Worm (Caenorhabditis elegans): Measurements from ENCODE around the gene chca-1.
A peak's percentile ranks its signal among the peaks of the same experiment; 100 is the strongest.

The chca-1 gene

ce11 chrIV:9653184-9653583 lies 2.0 kb downstream of the chca-1 start, which contains the start of gene F58G6.3:
Gene F58G6.3 (plus strand): TSS chrIV:9653535.
- TF ChIP-seq dve-1 (tag; optimal IDR thresholded peaks at IDR 0.05; ENCODE audit: insufficient read depth) (peak; percentile 20), php-3 (GFP tag; IDR thresholded peaks at IDR 0.05) (no peak), lsy-2 (tag; optimal IDR thresholded peaks at IDR 0.05) (peak in 1 of 2 experiments; percentile 64), daf-16 (GFP tag; optimal IDR thresholded peaks at IDR 0.05) (no peak), daf-16 (tag; optimal IDR thresholded peaks at IDR 0.05) (peak; percentile 29), pqm-1 (tag; optimal IDR thresholded peaks at IDR 0.05) (peak; percentile 5)

DNA sequence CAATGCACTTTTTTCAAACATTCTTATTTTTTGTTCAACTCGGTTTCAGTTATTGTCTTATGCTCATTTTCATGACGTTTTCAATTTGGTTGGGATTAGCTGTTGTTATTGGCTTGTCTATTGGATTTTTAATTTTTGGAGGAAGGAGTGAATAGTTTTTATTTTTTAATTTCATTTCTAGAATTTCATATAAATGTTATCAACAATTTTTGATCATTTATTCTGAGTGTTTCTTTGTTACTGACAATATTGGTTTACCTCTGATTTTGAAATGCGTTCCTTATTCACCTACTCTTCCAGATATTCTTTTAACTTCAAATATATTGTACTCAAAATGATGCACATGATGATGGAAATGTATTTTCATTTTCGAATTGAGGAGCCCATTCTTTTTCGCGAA lies 2.8 kb downstream of the chca-1 start, which contains the start of gene F58G6.7:
TSS of gene F58G6.7 (plus strand) at position 301 of the 400 bp plus-strand sequence.
- TF ChIP-seq nhr-111 (GFP tag; optimal IDR thresholded peaks at IDR 0.05) (no peak), unc-62 (GFP tag; optimal IDR thresholded peaks at IDR 0.05 in 1 of 2) (no peak), unc-62 (tag; optimal IDR thresholded peaks at IDR 0.05) (no peak), nhr-76 (tag; optimal IDR thresholded peaks at IDR 0.05) (no peak), tra-1 (GFP tag; IDR thresholded peaks at IDR 0.05) (no peak), F26F4.8 (GFP tag; conservative IDR thresholded peaks at IDR 0.05) (no peak), lin-13 (GFP tag; optimal IDR thresholded peaks at IDR 0.05) (no peak), tag-97 (GFP tag; IDR thresholded peaks at IDR 0.05) (no peak)

ce11 chrIV:9655556-9655955 lies 4.4 kb downstream of the chca-1 start:
- TF ChIP-seq ces-1 (GFP tag; optimal IDR thresholded peaks at IDR 0.05) (peak; percentile 41), unc-62 (GFP tag; optimal IDR thresholded peaks at IDR 0.05 in 1 of 2) (no peak), unc-62 (tag; optimal IDR thresholded peaks at IDR 0.05) (no peak)

DNA sequence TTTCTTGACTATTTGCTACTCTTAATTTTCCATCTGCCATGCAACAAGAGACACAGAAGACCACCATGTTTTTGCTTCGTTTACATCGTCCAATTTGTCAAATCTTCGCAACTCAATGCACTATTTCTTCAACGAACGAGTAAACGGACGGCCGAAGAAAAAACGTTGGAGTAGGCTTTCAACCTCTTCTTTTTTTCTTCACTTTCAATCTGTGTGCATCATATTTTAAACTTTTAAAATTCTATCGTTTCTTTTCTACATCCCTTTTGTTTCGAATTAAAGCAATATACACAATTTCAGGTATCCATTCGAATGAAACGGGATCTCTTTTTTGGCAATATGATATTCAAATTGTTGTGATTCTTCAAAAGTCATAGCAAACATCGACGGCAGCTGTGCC lies 6.6 kb downstream of the chca-1 start, which contains the start of gene acc-1:
TSS of gene acc-1 (plus strand) at position 301 of the 400 bp plus-strand sequence.
- TF ChIP-seq nhr-77 (tag; optimal IDR thresholded peaks at IDR 0.05) (no peak), php-3 (GFP tag; IDR thresholded peaks at IDR 0.05) (no peak), ceh-82 (tag; optimal IDR thresholded peaks at IDR 0.05) (no peak), dmd-6 (GFP tag; IDR thresholded peaks at IDR 0.05) (no peak), daf-19 (GFP tag; conservative IDR thresholded peaks at IDR 0.05) (no peak), rbr-2 (tag; optimal IDR thresholded peaks at IDR 0.05) (no peak), duxl-1 (tag; optimal IDR thresholded peaks at IDR 0.05; ENCODE audit: poor library complexity) (no peak), lin-15B (tag; optimal IDR thresholded peaks at IDR 0.05) (no peak), jun-1 (tag; optimal IDR thresholded peaks at IDR 0.05) (no peak), hmg-1.1 (GFP tag; IDR thresholded peaks at IDR 0.05) (no peak), zip-11 (GFP tag; IDR thresholded peaks at IDR 0.05) (no peak), Y105C5A.15 (GFP tag; IDR thresholded peaks at IDR 0.05) (no peak), nhr-102 (tag; optimal IDR thresholded peaks at IDR 0.05) (no peak)

- no peak for TF ChIP-seq F37D6.2 (tag; optimal IDR thresholded peaks at IDR 0.05)
- TF ChIP-seq egl-27 (tag; optimal IDR thresholded peaks at IDR 0.05), result no peak
- peak; percentile 73 for TF ChIP-seq fkh-10 (GFP tag; optimal IDR thresholded peaks at IDR 0.05)
- TF ChIP-seq ctbp-1 (GFP tag; IDR thresholded peaks at IDR 0.05), result peak; percentile 9; the same call in 1 of the 2 replicates
- no peak for TF ChIP-seq ces-1 (GFP tag; optimal IDR thresholded peaks at IDR 0.05)
- TF ChIP-seq zip-2 (tag; optimal IDR thresholded peaks at IDR 0.05), result no peak
- TF ChIP-seq aha-1 (tag), result peak; percentile 5
- TF ChIP-seq nhr-48 (tag; optimal IDR thresholded peaks at IDR 0.05), result no peak
- peak in 1 of 2 experiments; percentile 20 for TF ChIP-seq unc-62 (GFP tag; optimal IDR thresholded peaks at IDR 0.05 in 1 of 2)
- no peak for TF ChIP-seq unc-62 (tag; optimal IDR thresholded peaks at IDR 0.05)
Observed at ce11 chrIV:9659999-9660398, 8.8 kb downstream of the chca-1 start.
